Fruit fly (Drosophila melanogaster) Kc167 (cell line): ENCODE data around the gene Sfp93F.

Experiments used
- Myc ChIP-seq: fragments of >200 bp; optimal IDR thresholded peaks from 2 replicates; lab custom pipeline; 2017; ENCODE audit warnings: missing external identifiers
- h ChIP-seq: fragments of >200 bp; optimal IDR thresholded peaks from 3 replicates; lab custom pipeline; 2018; ENCODE audit warnings: missing external identifiers
- insv ChIP-seq: fragments of >200 bp; optimal IDR thresholded peaks from 3 replicates; lab custom pipeline; 2018; ENCODE audit warnings: missing external identifiers
- psq ChIP-seq: fragments of >200 bp; optimal IDR thresholded peaks from 2 replicates; lab custom pipeline; 2017; ENCODE audit warnings: missing external identifiers
- ttk ChIP-seq: sonication (Bioruptor generic); optimal IDR thresholded peaks from 2 replicates; lab custom pipeline; 2017; ENCODE audit warnings: missing external identifiers

DNA sequence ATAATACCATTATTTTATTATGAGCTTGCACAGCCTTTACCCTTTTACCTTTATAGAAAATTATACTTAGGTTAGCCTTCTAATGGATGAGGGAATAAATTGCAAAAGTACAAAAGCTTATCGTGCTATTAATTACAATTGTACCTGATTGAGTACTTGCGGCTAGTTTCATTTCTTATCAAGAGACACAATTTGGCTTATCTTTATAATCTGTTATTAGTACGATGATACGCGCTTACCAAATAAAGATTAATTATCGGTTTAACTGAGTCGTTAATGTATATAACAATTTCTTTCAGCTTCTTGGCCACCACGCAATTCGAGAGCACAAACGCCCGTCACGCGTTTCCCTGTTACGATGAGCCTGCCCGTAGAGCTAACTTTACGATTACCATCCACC lies 9.8 kb upstream of the Sfp93F start:
- no peak for TF ChIP-seq Myc (lab: Kevin White, UChicago)
- no peak for TF ChIP-seq h (lab: Kevin White, UChicago)
- no peak for TF ChIP-seq psq (lab: Kevin White, UChicago)
- TF ChIP-seq ttk (lab: Kevin White, UChicago): no peak
- no peak for TF ChIP-seq insv (lab: Kevin White, UChicago)
